Worm (Caenorhabditis elegans) whole organism, L4/young adult: ENCODE measurements around the gene VB0395L.1.

ENCODE experiments used
- W03F9.2 ChIP-seq: fragments of 150-350 bp; optimal IDR thresholded peaks from 2 replicates; lab custom pipeline; 2014; ENCODE audit warnings: missing biosample characterization, missing genetic modification characterization
- dao-5 ChIP-seq: sonication (generic microtip); optimal IDR thresholded peaks from 2 replicates; lab custom pipeline; 2016; ENCODE audit warnings: missing genotype, missing genetic modification characterization, moderate library complexity, missing compliant biosample characterization
- him-1 ChIP-seq: sonication (generic microtip); optimal IDR thresholded peaks from 2 replicates; lab custom pipeline; 2016; ENCODE audit warnings: missing genotype, missing genetic modification reagents, missing genetic modification characterization, missing compliant biosample characterization

- TF ChIP-seq him-1 (tag; lab: Kevin White, UChicago) (no peak), W03F9.2 (no peak), dao-5 (tag; lab: Kevin White, UChicago) (no peak)
Measured at ce11 chrX:16016796-16017195, at the start of gene VB0395L.1, which contains the start of gene nhx-1.
